Worm (Caenorhabditis elegans): ENCODE measurements around the gene Y94H6A.10.

The Y94H6A.10 gene

DNA sequence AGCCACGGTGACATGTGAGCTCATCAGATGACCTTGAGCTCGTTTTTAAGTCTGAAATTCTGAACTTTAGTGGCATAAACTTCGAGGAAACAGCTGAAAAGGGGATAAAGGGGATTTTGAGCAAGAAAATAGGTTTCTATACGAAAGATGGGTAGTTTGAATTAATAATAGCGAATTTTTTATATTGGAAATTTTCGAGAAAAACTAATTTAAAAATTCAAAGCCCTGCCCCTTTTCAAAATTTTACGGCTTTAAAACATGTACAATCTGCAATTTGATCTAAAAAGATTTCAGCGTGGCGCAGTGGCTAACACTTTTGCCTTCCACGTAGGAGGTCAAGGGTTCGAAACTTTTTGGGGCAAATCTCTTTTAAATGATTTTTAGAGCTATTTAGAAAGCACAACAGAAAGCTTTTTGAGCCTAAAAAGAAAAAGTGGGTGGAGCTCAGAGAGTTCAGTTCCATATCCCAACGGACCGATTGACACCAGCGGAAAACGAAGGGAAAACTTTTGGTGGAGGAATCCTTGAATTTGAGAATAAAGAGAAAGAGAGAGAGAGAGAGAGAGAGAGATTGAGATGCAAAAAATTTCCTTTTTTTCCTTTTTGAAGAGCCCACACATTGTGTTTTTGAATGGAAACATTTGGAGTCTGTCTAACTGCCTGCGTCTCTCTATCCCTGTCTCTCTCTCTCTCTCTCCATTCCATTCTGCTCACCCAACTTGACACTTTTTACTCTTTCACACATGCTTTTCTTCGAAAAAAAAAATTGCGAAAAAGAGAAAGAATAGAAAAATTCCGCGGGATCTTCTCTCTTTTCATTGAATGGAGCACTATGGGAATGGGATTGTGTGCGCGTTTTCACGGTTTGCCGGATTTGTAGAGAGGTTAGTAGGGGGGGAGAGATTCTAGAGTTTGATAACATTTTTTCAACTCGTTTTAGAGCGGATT, 46.2 kb downstream of the Y94H6A.10 start, which contains the start of gene Y69A2AR.31:
Y69A2AR.31 (minus strand) TSS at position 51 of the 948 bp plus-strand sequence.
- TF ChIP-seq pqm-1 (tag; optimal IDR thresholded peaks at IDR 0.05): no peak
- TF ChIP-seq egl-27 (tag; optimal IDR thresholded peaks at IDR 0.05): no peak
- TF ChIP-seq nhr-12 (tag; optimal IDR thresholded peaks at IDR 0.05): no peak
- peak; percentile 6 for TF ChIP-seq fkh-10 (GFP tag; optimal IDR thresholded peaks at IDR 0.05)
- peak; percentile 33 for TF ChIP-seq lin-15B (tag; optimal IDR thresholded peaks at IDR 0.05)
- peak; percentile 18 for TF ChIP-seq lin-39 (tag; optimal IDR thresholded peaks at IDR 0.05)
- TF ChIP-seq ceh-28 (tag; optimal IDR thresholded peaks at IDR 0.05): no peak
- TF ChIP-seq nfya-1 (tag; optimal IDR thresholded peaks at IDR 0.05; ENCODE audit: insufficient read depth): peak; percentile 42

Data from whole organism, L3 larva.